Fruit fly (Drosophila melanogaster) Kc167 (cell line): ENCODE results near the gene CG15597.

Experiments
- Sin3A ChIP-seq: fragments of >200 bp; optimal IDR thresholded peaks from 2 replicates; lab custom pipeline; 2018; ENCODE audit warnings: missing external identifiers
- insv ChIP-seq: fragments of >200 bp; optimal IDR thresholded peaks from 3 replicates; lab custom pipeline; 2018; ENCODE audit warnings: missing external identifiers
- psq ChIP-seq: fragments of >200 bp; optimal IDR thresholded peaks from 2 replicates; lab custom pipeline; 2017; ENCODE audit warnings: missing external identifiers
- ttk ChIP-seq: sonication (Bioruptor generic); optimal IDR thresholded peaks from 2 replicates; lab custom pipeline; 2017; ENCODE audit warnings: missing external identifiers

dm6 chr3R:6259837-6260236 lies 25.2 kb downstream of the CG15597 start, which contains the start of gene Osi9:
- TF ChIP-seq insv (lab: Kevin White, UChicago) (no peak), Sin3A (lab: Kevin White, UChicago) (no peak), ttk (lab: Kevin White, UChicago) (no peak), psq (lab: Kevin White, UChicago) (no peak)
